Fruit fly (Drosophila melanogaster): Measurements from ENCODE around the gene Tengl1.

- TF ChIP-seq CG14711 (tag; optimal IDR thresholded peaks at IDR 0.05) (no peak), Hr96 (GFP tag; optimal IDR thresholded peaks at IDR 0.05) (no peak), Clk (GFP tag; optimal IDR thresholded peaks at IDR 0.05) (no peak), pad (GFP tag; optimal IDR thresholded peaks at IDR 0.05) (no peak), toe (GFP tag; optimal IDR thresholded peaks at IDR 0.05) (no peak), Crg-1 (GFP tag; optimal IDR thresholded peaks at IDR 0.05) (no peak), kay (GFP tag; ENCODE audit: borderline replicate concordance) (no peak), CG11617 (GFP tag; optimal IDR thresholded peaks at IDR 0.05) (no peak), CG1620 (GFP tag; optimal IDR thresholded peaks at IDR 0.05) (no peak), tj (GFP tag; optimal IDR thresholded peaks at IDR 0.05) (no peak), CG5204 (GFP tag; optimal IDR thresholded peaks at IDR 0.05) (no peak), CG7101 (tag; optimal IDR thresholded peaks at IDR 0.05) (no peak), CG7045 (GFP tag; optimal IDR thresholded peaks at IDR 0.05) (no peak), CG12768 (GFP tag; optimal IDR thresholded peaks at IDR 0.05) (no peak)
These were observed at the start of gene Tengl1 for dm6 chr2L:2240493-2240892.
